Worm (Caenorhabditis elegans) whole organism, L3 larva: ENCODE measurements around the gene C07E3.10.

Experiments
- ama-1 ChIP-seq: fragments of 150-350 bp; optimal IDR thresholded peaks from 2 replicates; lab custom pipeline; 2018
- elt-2 ChIP-seq: sonication (generic microtip); optimal IDR thresholded peaks from 2 replicates; lab custom pipeline; 2016; ENCODE audit warnings: missing genetic modification reagents, mild to moderate bottlenecking, missing genetic modification characterization, missing compliant biosample characterization
- nhr-25 ChIP-seq: sonication (generic microtip); optimal IDR thresholded peaks from 2 replicates; lab custom pipeline; 2017; ENCODE audit warnings: missing biosample characterization, missing genetic modification characterization
- nhr-76 ChIP-seq: fragments of 150-350 bp; sonication (generic microtip); optimal IDR thresholded peaks from 5 replicates; lab custom pipeline; 2014; ENCODE audit warnings: missing biosample characterization, missing genetic modification characterization
- pqm-1 ChIP-seq: fragments of 150-350 bp; optimal IDR thresholded peaks from 2 replicates; lab custom pipeline; 2017; ENCODE audit warnings: missing biosample characterization, missing genetic modification characterization, inconsistent platforms

ce11 chrII:10321410-10321809, 24.8 kb upstream of the C07E3.10 start, which contains the start of gene idpp-4:
- no peak for TF ChIP-seq nhr-76 (tag; lab: Kevin White, UChicago)
- TF ChIP-seq ama-1 = no peak
- no peak for TF ChIP-seq pqm-1 (tag; lab: Kevin White, UChicago)
- TF ChIP-seq nhr-25 (tag; lab: Kevin White, UChicago) = no peak
- TF ChIP-seq elt-2 (tag; lab: Kevin White, UChicago) = no peak
